Fruit fly (Drosophila melanogaster) whole organism, embryonic: ENCODE results near the gene CG5863.
A peak's percentile ranks its signal among the peaks of the same experiment; 100 is the strongest.

Experiments used
- Abd-B ChIP-seq: fragments of 200-800 bp; sonication (Bioruptor generic); optimal IDR thresholded peaks from 2 replicates; lab custom pipeline; 2018; ENCODE audit warnings: missing biosample characterization, mild to moderate bottlenecking, missing genetic modification characterization, moderate library complexity
- Ada2b ChIP-seq: fragments of 200-800 bp; sonication (Bioruptor generic); IDR thresholded peaks from 2 replicates; pipeline ENCODE4 v1.3.6; 2022; ENCODE audit warnings: missing biosample characterization, missing genetic modification characterization
- Aef1 ChIP-seq: fragments of 200-800 bp; sonication (Bioruptor generic); IDR thresholded peaks from 3 replicates; pipeline ENCODE4 v1.3.6; 2022; ENCODE audit warnings: missing biosample characterization, missing genetic modification characterization
- Blimp-1 ChIP-seq: fragments of 200-800 bp; sonication (Bioruptor generic); optimal IDR thresholded peaks from 3 replicates; lab custom pipeline; 2018; ENCODE audit warnings: missing biosample characterization, missing genetic modification characterization, mild to moderate bottlenecking, moderate library complexity, missing genetic modification reagents
- CG10267 ChIP-seq: fragments of 200-800 bp; sonication (Bioruptor generic); optimal IDR thresholded peaks from 2 replicates; lab custom pipeline; 2018; ENCODE audit warnings: missing biosample characterization, mild to moderate bottlenecking, missing genetic modification characterization, moderate library complexity
- CG11247 ChIP-seq: fragments of 200-800 bp; sonication (Bioruptor generic); IDR thresholded peaks from 2 replicates; pipeline ENCODE4 v1.3.6; 2022; ENCODE audit warnings: missing biosample characterization, missing genetic modification characterization
- CG11504 ChIP-seq: fragments of 200-800 bp; sonication (Bioruptor generic); optimal IDR thresholded peaks from 3 replicates; lab custom pipeline; 2019; ENCODE audit warnings: missing biosample characterization, mild to moderate bottlenecking, missing genetic modification characterization, moderate library complexity
- CG11560 ChIP-seq: fragments of 200-800 bp; sonication (Bioruptor generic); IDR thresholded peaks from 3 replicates; pipeline ENCODE4 v1.3.6; 2022; ENCODE audit warnings: missing biosample characterization, missing genetic modification characterization
- CG12219 ChIP-seq: fragments of 200-800 bp; sonication (Bioruptor generic); optimal IDR thresholded peaks from 3 replicates; lab custom pipeline; 2018; ENCODE audit warnings: missing biosample characterization, mild to moderate bottlenecking, missing genetic modification characterization
- CG14014 ChIP-seq: fragments of 200-800 bp; sonication (Bioruptor generic); IDR thresholded peaks from 2 replicates; pipeline ENCODE4 v1.3.6; 2022; ENCODE audit warnings: missing biosample characterization, missing genetic modification characterization
- CG14667 ChIP-seq: fragments of 200-800 bp; sonication (Bioruptor generic); IDR thresholded peaks from 2 replicates; pipeline ENCODE4 v1.3.6; 2022; ENCODE audit warnings: missing biosample characterization, missing genetic modification characterization
- CG15269 ChIP-seq: fragments of 200-800 bp; sonication (Bioruptor generic); optimal IDR thresholded peaks from 2 replicates; lab custom pipeline; 2018; ENCODE audit warnings: missing biosample characterization, mild to moderate bottlenecking, missing genetic modification characterization, moderate library complexity
- CG17361 ChIP-seq: fragments of 200-800 bp; sonication (Bioruptor generic); IDR thresholded peaks from 3 replicates; pipeline ENCODE4 v1.3.6; 2022; ENCODE audit warnings: missing biosample characterization, missing genetic modification characterization
- CG1832 ChIP-seq: fragments of 200-800 bp; sonication (Bioruptor generic); optimal IDR thresholded peaks from 2 replicates; lab custom pipeline; 2017; ENCODE audit warnings: missing biosample characterization, mild to moderate bottlenecking, missing genetic modification characterization, inconsistent platforms
- CG2678 ChIP-seq: fragments of 200-800 bp; sonication (Bioruptor generic); optimal IDR thresholded peaks from 3 replicates; lab custom pipeline; 2019; ENCODE audit warnings: missing biosample characterization, mild to moderate bottlenecking, missing genetic modification characterization, moderate library complexity
- CG2875 ChIP-seq: fragments of 200-800 bp; sonication (Bioruptor generic); optimal IDR thresholded peaks from 2 replicates; lab custom pipeline; 2017; ENCODE audit warnings: missing biosample characterization, mild to moderate bottlenecking, missing genetic modification characterization, missing genetic modification reagents
- CG31441 ChIP-seq: fragments of 200-800 bp; sonication (Bioruptor generic); IDR thresholded peaks from 2 replicates; pipeline ENCODE4 v1.3.6; 2022; ENCODE audit warnings: missing biosample characterization, missing genetic modification characterization
- CG3407 ChIP-seq: fragments of 200-800 bp; sonication (Bioruptor generic); optimal IDR thresholded peaks from 2 replicates; lab custom pipeline; 2018; ENCODE audit warnings: missing biosample characterization, mild to moderate bottlenecking, missing genetic modification characterization
- CG3995 ChIP-seq: fragments of 200-800 bp; sonication (Bioruptor generic); optimal IDR thresholded peaks from 3 replicates; lab custom pipeline; 2016; ENCODE audit warnings: missing biosample characterization, missing genetic modification characterization
- CG5180 ChIP-seq: fragments of 200-800 bp; sonication (Bioruptor generic); optimal IDR thresholded peaks from 3 replicates; lab custom pipeline; 2017; ENCODE audit warnings: missing biosample characterization, missing genetic modification characterization, mild to moderate bottlenecking, moderate library complexity, missing genetic modification reagents
- CG6272 ChIP-seq: fragments of 200-800 bp; sonication (Bioruptor generic); IDR thresholded peaks from 2 replicates; pipeline ENCODE4 v1.3.6; 2022; ENCODE audit warnings: missing biosample characterization, missing genetic modification characterization
- CG6689 ChIP-seq: fragments of 200-800 bp; sonication (Bioruptor generic); IDR thresholded peaks from 2 replicates; pipeline ENCODE4 v1.3.6; 2022; ENCODE audit warnings: missing biosample characterization, missing genetic modification characterization
- CG7839 ChIP-seq: fragments of 200-800 bp; sonication (Bioruptor generic); optimal IDR thresholded peaks from 3 replicates; lab custom pipeline; 2018; ENCODE audit warnings: missing biosample characterization, mild to moderate bottlenecking, missing genetic modification characterization, moderate library complexity
- CG8388 ChIP-seq: fragments of 200-800 bp; sonication (Bioruptor generic); optimal IDR thresholded peaks from 2 replicates; lab custom pipeline; 2019; ENCODE audit warnings: missing biosample characterization, mild to moderate bottlenecking, missing genetic modification characterization, moderate library complexity
- CG8944 ChIP-seq: fragments of 200-800 bp; sonication (Bioruptor generic); optimal IDR thresholded peaks from 3 replicates; lab custom pipeline; 2016; ENCODE audit warnings: missing biosample characterization, missing genetic modification characterization
- CkIIα-i1 ChIP-seq: fragments of 200-800 bp; sonication (Bioruptor generic); IDR thresholded peaks from 2 replicates; pipeline ENCODE4 v1.3.6; 2022; ENCODE audit warnings: missing biosample characterization, missing genetic modification characterization
- Dbx ChIP-seq: fragments of 200-800 bp; sonication (Bioruptor generic); IDR thresholded peaks from 3 replicates; pipeline ENCODE4 v1.3.6; 2022; ENCODE audit warnings: missing biosample characterization, missing genetic modification characterization
- Dip2 ChIP-seq: fragments of 200-800 bp; sonication (Bioruptor generic); IDR thresholded peaks from 2 replicates; pipeline ENCODE4 v1.3.6; 2022; ENCODE audit warnings: missing biosample characterization, missing genetic modification characterization
- MTF-1 ChIP-seq: fragments of 200-800 bp; sonication (Bioruptor generic); optimal IDR thresholded peaks from 2 replicates; lab custom pipeline; 2018; ENCODE audit warnings: missing biosample characterization, mild to moderate bottlenecking, missing genetic modification characterization, borderline replicate concordance
- NFAT ChIP-seq: fragments of 200-800 bp; sonication (Bioruptor generic); IDR thresholded peaks from 2 replicates; pipeline ENCODE4 v1.3.6; 2022; ENCODE audit warnings: missing biosample characterization, missing genetic modification characterization
- Oli ChIP-seq: fragments of 200-800 bp; sonication (Bioruptor generic); optimal IDR thresholded peaks from 2 replicates; lab custom pipeline; 2018; ENCODE audit warnings: missing biosample characterization, mild to moderate bottlenecking, missing genetic modification characterization, moderate library complexity
- Ptx1 ChIP-seq: fragments of 200-800 bp; sonication (Bioruptor generic); IDR thresholded peaks from 2 replicates; pipeline ENCODE4 v1.3.6; 2022; ENCODE audit warnings: missing biosample characterization, missing genetic modification characterization
- al ChIP-seq: fragments of 200-800 bp; sonication (Bioruptor generic); IDR thresholded peaks from 2 replicates; pipeline ENCODE4 v1.3.6; 2022; ENCODE audit warnings: missing biosample characterization, missing genetic modification characterization
- ara ChIP-seq: fragments of 200-800 bp; sonication (Bioruptor generic); IDR thresholded peaks from 2 replicates; pipeline ENCODE4 v1.3.6; 2022; ENCODE audit warnings: missing biosample characterization, missing genetic modification characterization
- chinmo ChIP-seq: fragments of 200-800 bp; sonication (Bioruptor generic); IDR thresholded peaks from 4 replicates; pipeline ENCODE4 v1.3.6; 2022; ENCODE audit warnings: missing biosample characterization, missing genetic modification characterization; ENCODE audit not compliant: partially characterized antibody
- corto ChIP-seq: fragments of 200-800 bp; sonication (Bioruptor generic); optimal IDR thresholded peaks from 2 replicates; lab custom pipeline; 2016; ENCODE audit warnings: missing biosample characterization, mild to moderate bottlenecking, missing genetic modification characterization, moderate library complexity
- dysf ChIP-seq: fragments of 200-800 bp; sonication (Bioruptor generic); IDR thresholded peaks from 3 replicates; pipeline ENCODE4 v1.3.6; 2022; ENCODE audit warnings: missing biosample characterization, missing genetic modification characterization
- hth ChIP-seq: fragments of >200 bp; optimal IDR thresholded peaks from 2 replicates; lab custom pipeline; 2017; ENCODE audit warnings: inconsistent platforms
- ind ChIP-seq: fragments of 200-800 bp; sonication (Bioruptor generic); optimal IDR thresholded peaks from 3 replicates; lab custom pipeline; 2016; ENCODE audit warnings: missing biosample characterization, missing genetic modification characterization
- ken ChIP-seq: fragments of 200-800 bp; sonication (Bioruptor generic); IDR thresholded peaks from 3 replicates; pipeline ENCODE4 v1.3.6; 2022; ENCODE audit warnings: missing biosample characterization, missing genetic modification characterization
- knrl ChIP-seq: fragments of 200-800 bp; sonication (Bioruptor generic); IDR thresholded peaks from 3 replicates; pipeline ENCODE4 v1.3.6; 2022; ENCODE audit warnings: missing biosample characterization, missing genetic modification characterization; ENCODE audit not compliant: partially characterized antibody
- luna ChIP-seq: fragments of 200-800 bp; sonication (Bioruptor generic); optimal IDR thresholded peaks from 2 replicates; lab custom pipeline; 2016; ENCODE audit warnings: missing biosample characterization, missing genetic modification characterization
- nerfin-1 ChIP-seq: fragments of 200-800 bp; sonication (Bioruptor generic); optimal IDR thresholded peaks from 3 replicates; lab custom pipeline; 2019; ENCODE audit warnings: missing biosample characterization, mild to moderate bottlenecking, missing genetic modification characterization, moderate library complexity
- nerfin-2 ChIP-seq: fragments of 200-800 bp; sonication (Bioruptor generic); IDR thresholded peaks from 2 replicates; pipeline ENCODE4 v1.3.6; 2022; ENCODE audit warnings: missing biosample characterization, missing genetic modification characterization; ENCODE audit not compliant: partially characterized antibody
- nmo ChIP-seq: fragments of 200-800 bp; sonication (Bioruptor generic); optimal IDR thresholded peaks from 2 replicates; lab custom pipeline; 2018; ENCODE audit warnings: missing biosample characterization, mild to moderate bottlenecking, missing genetic modification characterization, moderate library complexity
- ro ChIP-seq: fragments of 200-800 bp; sonication (Bioruptor generic); IDR thresholded peaks from 2 replicates; pipeline ENCODE4 v1.3.6; 2022; ENCODE audit warnings: missing biosample characterization, missing genetic modification characterization
- so ChIP-seq: fragments of 200-800 bp; sonication (Bioruptor generic); IDR thresholded peaks from 3 replicates; pipeline ENCODE4 v1.3.6; 2022; ENCODE audit warnings: missing biosample characterization, missing genetic modification characterization
- ssp ChIP-seq: fragments of 200-800 bp; sonication (Bioruptor generic); IDR thresholded peaks from 2 replicates; pipeline ENCODE4 v1.3.6; 2022; ENCODE audit warnings: missing biosample characterization, missing genetic modification characterization
- tna ChIP-seq: fragments of 200-800 bp; sonication (Bioruptor generic); IDR thresholded peaks from 2 replicates; pipeline ENCODE4 v1.3.6; 2022; ENCODE audit warnings: missing biosample characterization, missing genetic modification characterization; ENCODE audit not compliant: partially characterized antibody
- ttk ChIP-seq: fragments of 200-800 bp; sonication (Bioruptor generic); IDR thresholded peaks from 2 replicates; pipeline ENCODE4 v2.1.2; 2022; ENCODE audit warnings: missing biosample characterization, missing genetic modification characterization
- unpg ChIP-seq: fragments of 200-800 bp; sonication (Bioruptor generic); optimal IDR thresholded peaks from 3 replicates; lab custom pipeline; 2018; ENCODE audit warnings: missing biosample characterization, mild to moderate bottlenecking, missing genetic modification characterization, moderate library complexity

Gene CG5863

dm6 chr3R:17379051-17379450 lies 31.9 kb upstream of the CG5863 start (continued):
- 0 out of 2 replicates have a peak, but pooled peaks have one; percentile 19 for TF ChIP-seq ro (GFP tag; lab: Robert Waterston, UW)
- TF ChIP-seq luna (GFP tag; lab: Kevin White, UChicago): no peak
- TF ChIP-seq CG1832 (GFP tag; lab: Kevin White, UChicago): no peak
- TF ChIP-seq ind (GFP tag; lab: Kevin White, UChicago): no peak
- TF ChIP-seq CG31441 (GFP tag; lab: Robert Waterston, UW): peak; percentile 34; the same call in 1 of the 2 replicates
- no peak for TF ChIP-seq CG14667 (GFP tag; lab: Robert Waterston, UW)
- TF ChIP-seq ssp (GFP tag; lab: Robert Waterston, UW): 0 out of 2 replicates have a peak, but pooled peaks have one; percentile 21
- 0 out of 3 replicates have a peak, but pooled peaks have one; percentile 5 for TF ChIP-seq CG11560 (tag; lab: Robert Waterston, UW)
- peak; percentile 23 for TF ChIP-seq nmo (GFP tag; lab: Kevin White, UChicago)
- TF ChIP-seq CG2678 (tag; lab: Kevin White, UChicago): peak; percentile 4
- TF ChIP-seq Dbx (GFP tag; lab: Robert Waterston, UW): no peak
- TF ChIP-seq CkIIα-i1: no peak
- no peak for TF ChIP-seq so
- TF ChIP-seq Aef1 (GFP tag; lab: Robert Waterston, UW): no peak
- TF ChIP-seq Blimp-1 (GFP tag; lab: Kevin White, UChicago): peak; percentile 0
- TF ChIP-seq CG10267 (tag; lab: Kevin White, UChicago): no peak
- no peak for TF ChIP-seq CG14014
- no peak for TF ChIP-seq hth (lab: Kevin White, UChicago)
- no peak for TF ChIP-seq Abd-B (GFP tag; lab: Kevin White, UChicago)
- TF ChIP-seq ara (GFP tag; lab: Robert Waterston, UW): no peak
- peak; percentile 90 for TF ChIP-seq CG3995 (GFP tag; lab: Kevin White, UChicago)
- no peak for TF ChIP-seq CG6272
- no peak for TF ChIP-seq corto (GFP tag; lab: Kevin White, UChicago)
- TF ChIP-seq CG15269: no peak
- TF ChIP-seq CG3407 (GFP tag; lab: Kevin White, UChicago): no peak
- no peak for TF ChIP-seq NFAT
- no peak for TF ChIP-seq nerfin-1
- TF ChIP-seq CG5180 (GFP tag; lab: Kevin White, UChicago): no peak
- TF ChIP-seq dysf: peak; percentile 46; the same call in 2 of the 3 replicates
- 0 out of 2 replicates have a peak, but pooled peaks have one; percentile 32 for TF ChIP-seq ttk (GFP tag; lab: Robert Waterston, UW)
- TF ChIP-seq Ada2b (GFP tag; lab: Robert Waterston, UW): peak; percentile 17; the same call in 1 of the 2 replicates
- TF ChIP-seq ken: no peak
- TF ChIP-seq nerfin-2 (GFP tag; lab: Robert Waterston, UW): no peak
- TF ChIP-seq Dip2 (GFP tag; lab: Robert Waterston, UW): no peak
- TF ChIP-seq MTF-1 (GFP tag; lab: Kevin White, UChicago): no peak
- TF ChIP-seq chinmo: no peak
- peak; percentile 43; the same call in 1 of the 3 replicates for TF ChIP-seq CG17361 (GFP tag; lab: Robert Waterston, UW)
- TF ChIP-seq CG12219 (GFP tag; lab: Kevin White, UChicago): no peak
- no peak for TF ChIP-seq CG2875 (GFP tag; lab: Kevin White, UChicago)
- TF ChIP-seq tna (GFP tag; lab: Robert Waterston, UW): no peak
- TF ChIP-seq CG11247: no peak
- TF ChIP-seq CG6689 (GFP tag; lab: Robert Waterston, UW): peak; percentile 36
- TF ChIP-seq CG7839: peak; percentile 35
- peak; percentile 22 for TF ChIP-seq Oli (tag; lab: Kevin White, UChicago)
- TF ChIP-seq unpg (GFP tag; lab: Kevin White, UChicago): peak; percentile 12
- TF ChIP-seq al (GFP tag; lab: Robert Waterston, UW): 0 out of 2 replicates have a peak, but pooled peaks have one; percentile 6
- TF ChIP-seq CG8944 (GFP tag; lab: Kevin White, UChicago): no peak
- peak; percentile 48 for TF ChIP-seq CG11504 (tag; lab: Kevin White, UChicago)
- no peak for TF ChIP-seq knrl (GFP tag; lab: Robert Waterston, UW)
- 0 out of 2 replicates have a peak, but pooled peaks have one; percentile 31 for TF ChIP-seq Ptx1
- TF ChIP-seq CG8388 (GFP tag; lab: Kevin White, UChicago): no peak
